Fruit fly (Drosophila melanogaster) whole organism, pupa: ENCODE measurements around the gene alphaTub67C.

Experiments used
- CG15710 ChIP-seq: fragments of 200-800 bp; sonication (Bioruptor generic); optimal IDR thresholded peaks from 2 replicates; lab custom pipeline; 2018; ENCODE audit warnings: missing biosample characterization, mild to moderate bottlenecking, missing genetic modification characterization, moderate library complexity
- CG32121 ChIP-seq: fragments of 200-800 bp; sonication (Bioruptor generic); IDR thresholded peaks from 2 replicates; pipeline ENCODE4 v1.3.6; 2022; ENCODE audit warnings: missing biosample characterization, missing genetic modification characterization
- CG4496 ChIP-seq: fragments of 200-800 bp; sonication (Bioruptor generic); IDR thresholded peaks from 3 replicates; pipeline ENCODE4 v1.3.6; 2022; ENCODE audit warnings: missing biosample characterization, missing genetic modification characterization
- fd96Ca ChIP-seq: fragments of 200-800 bp; sonication (Bioruptor generic); IDR thresholded peaks from 3 replicates; pipeline ENCODE4 v1.3.6; 2022; ENCODE audit warnings: missing biosample characterization, missing genetic modification characterization
- gl ChIP-seq: fragments of 200-800 bp; sonication (Bioruptor generic); optimal IDR thresholded peaks from 2 replicates; lab custom pipeline; 2018; ENCODE audit warnings: missing biosample characterization, mild to moderate bottlenecking, missing genetic modification characterization
- rn ChIP-seq: fragments of 200-800 bp; sonication (Bioruptor generic); IDR thresholded peaks from 2 replicates; pipeline ENCODE4 v1.3.6; 2022; ENCODE audit warnings: missing biosample characterization, missing genetic modification characterization

dm6 chr3L:9718929-9719328 lies 37.9 kb downstream of the alphaTub67C start, which contains the start of the genes CG18178 and CG14174:
- TF ChIP-seq fd96Ca (GFP tag; lab: Robert Waterston, UW) (no peak), rn (no peak), CG32121 (GFP tag; lab: Robert Waterston, UW) (peak; percentile 25; the same call in 1 of the 2 replicates), CG15710 (tag; lab: Kevin White, UChicago) (peak; percentile 73), CG4496 (GFP tag; lab: Robert Waterston, UW) (peak; percentile 37; the same call in 2 of the 3 replicates), gl (tag; lab: Kevin White, UChicago) (no peak)
